Fruit fly (Drosophila melanogaster): Measurements from ENCODE around the gene Eip74EF.

Eip74EF gene

dm6 chr3L:17615838-17616237, 3.3 kb downstream of the Eip74EF start (continued):
- TF ChIP-seq disco-r (GFP tag; optimal IDR thresholded peaks at IDR 0.05): no peak
- TF ChIP-seq H15 (GFP tag; IDR thresholded peaks at IDR 0.05): no peak
- no peak for TF ChIP-seq CG17829 (tag; optimal IDR thresholded peaks at IDR 0.05)
- no peak for TF ChIP-seq hb (GFP tag; IDR thresholded peaks at IDR 0.05; ENCODE audit: partially characterized antibody)
- TF ChIP-seq run (tag; optimal IDR thresholded peaks at IDR 0.05): no peak
- peak; percentile 6 for TF ChIP-seq Hmr (GFP tag; optimal IDR thresholded peaks at IDR 0.05)
- no peak for TF ChIP-seq CG18262 (tag; optimal IDR thresholded peaks at IDR 0.05)
- TF ChIP-seq CG1603 (tag; optimal IDR thresholded peaks at IDR 0.05): no peak
- peak; percentile 65; the same call in 1 of the 4 replicates for TF ChIP-seq chinmo (GFP tag; IDR thresholded peaks at IDR 0.05; ENCODE audit: partially characterized antibody)
- TF ChIP-seq CG8944 (GFP tag; optimal IDR thresholded peaks at IDR 0.05): no peak
- TF ChIP-seq Sry-δ (GFP tag; optimal IDR thresholded peaks at IDR 0.05): no peak
- no peak for TF ChIP-seq wdn (GFP tag; IDR thresholded peaks at IDR 0.05)
- no peak for TF ChIP-seq ttk (GFP tag; IDR thresholded peaks at IDR 0.05)
- TF ChIP-seq CG11695 (GFP tag; IDR thresholded peaks at IDR 0.05): no peak
- TF ChIP-seq eyg (GFP tag; optimal IDR thresholded peaks at IDR 0.05): no peak
- TF ChIP-seq lab (GFP tag; optimal IDR thresholded peaks at IDR 0.05): no peak
- TF ChIP-seq ase (GFP tag; IDR thresholded peaks at IDR 0.05): no peak
- TF ChIP-seq CG31224 (GFP tag; IDR thresholded peaks at IDR 0.05): no peak
- TF ChIP-seq Gsc (GFP tag; IDR thresholded peaks at IDR 0.05): no peak
- TF ChIP-seq inv (GFP tag; IDR thresholded peaks at IDR 0.05; ENCODE audit: partially characterized antibody): no peak
- no peak for TF ChIP-seq CG3847 (GFP tag; IDR thresholded peaks at IDR 0.05)
- no peak for TF ChIP-seq so (GFP tag; IDR thresholded peaks at IDR 0.05)
- no peak for TF ChIP-seq chif (GFP tag; optimal IDR thresholded peaks at IDR 0.05)
- TF ChIP-seq CG4707 (GFP tag; optimal IDR thresholded peaks at IDR 0.05): no peak
- TF ChIP-seq sug (tag; optimal IDR thresholded peaks at IDR 0.05): peak; percentile 27
- no peak for TF ChIP-seq salm (tag; optimal IDR thresholded peaks at IDR 0.05)
- TF ChIP-seq CG9797 (GFP tag; optimal IDR thresholded peaks at IDR 0.05): no peak
- no peak for TF ChIP-seq Abd-B (GFP tag; optimal IDR thresholded peaks at IDR 0.05)
- peak; percentile 49 for TF ChIP-seq CG13296 (GFP tag; optimal IDR thresholded peaks at IDR 0.05)
- TF ChIP-seq CG34224 (GFP tag; IDR thresholded peaks at IDR 0.05; ENCODE audit: partially characterized antibody): no peak
- no peak for TF ChIP-seq CG12071 (GFP tag; optimal IDR thresholded peaks at IDR 0.05)
- no peak for TF ChIP-seq gcm (GFP tag; optimal IDR thresholded peaks at IDR 0.05)
- no peak for TF ChIP-seq crp (GFP tag; optimal IDR thresholded peaks at IDR 0.05)
- TF ChIP-seq CG11696 (GFP tag; IDR thresholded peaks at IDR 0.05): no peak
- no peak for TF ChIP-seq Asciz (GFP tag; optimal IDR thresholded peaks at IDR 0.05)
- TF ChIP-seq CG18599 (GFP tag; optimal IDR thresholded peaks at IDR 0.05): no peak
- TF ChIP-seq CG1602 (GFP tag; optimal IDR thresholded peaks at IDR 0.05): no peak
- no peak for TF ChIP-seq Doc2 (GFP tag; IDR thresholded peaks at IDR 0.05)
- no peak for TF ChIP-seq Tbp (GFP tag; optimal IDR thresholded peaks at IDR 0.05)
- no peak for TF ChIP-seq kah (GFP tag; optimal IDR thresholded peaks at IDR 0.05)
- no peak for TF ChIP-seq CG5953 (GFP tag; IDR thresholded peaks at IDR 0.05)
- no peak for TF ChIP-seq CG15696 (tag; optimal IDR thresholded peaks at IDR 0.05)
- TF ChIP-seq crol (GFP tag; IDR thresholded peaks at IDR 0.05): no peak
- no peak for TF ChIP-seq CG10543 (GFP tag; optimal IDR thresholded peaks at IDR 0.05)
- no peak for TF ChIP-seq CG15269 (tag; optimal IDR thresholded peaks at IDR 0.05)
- no peak for TF ChIP-seq ssp (GFP tag; IDR thresholded peaks at IDR 0.05)
- TF ChIP-seq CG13894 (tag; optimal IDR thresholded peaks at IDR 0.05): no peak
- TF ChIP-seq CG16863 (GFP tag; optimal IDR thresholded peaks at IDR 0.05): no peak
- no peak for TF ChIP-seq CG32772 (GFP tag; IDR thresholded peaks at IDR 0.05)
- no peak for TF ChIP-seq dmrt99B (tag; optimal IDR thresholded peaks at IDR 0.05)
- TF ChIP-seq br (optimal IDR thresholded peaks at IDR 0.05): no peak
- peak; percentile 49; the same call in 1 of the 2 replicates for TF ChIP-seq CG7372 (GFP tag; IDR thresholded peaks at IDR 0.05)
